Worm (Caenorhabditis elegans) whole organism, L3 larva: ENCODE data around the gene F02E11.2.

ENCODE experiments used
- aly-2 ChIP-seq: fragments of 150-350 bp; optimal IDR thresholded peaks from 2 replicates; lab custom pipeline; 2014; ENCODE audit warnings: missing biosample characterization, missing genetic modification characterization
- ama-1 ChIP-seq: fragments of 150-350 bp; optimal IDR thresholded peaks from 2 replicates; lab custom pipeline; 2018
- egl-27 ChIP-seq: sonication (generic microtip); optimal IDR thresholded peaks from 4 replicates; lab custom pipeline; 2017; ENCODE audit warnings: missing biosample characterization, missing genetic modification reagents, missing genetic modification characterization
- fkh-10 ChIP-seq: sonication (generic microtip); optimal IDR thresholded peaks from 2 replicates; lab custom pipeline; 2017; ENCODE audit warnings: missing biosample characterization, missing genetic modification reagents, missing genetic modification characterization
- hmg-11 ChIP-seq: sonication (generic microtip); optimal IDR thresholded peaks from 2 replicates; lab custom pipeline; 2016; ENCODE audit warnings: missing genetic modification characterization, missing compliant biosample characterization
- jun-1 ChIP-seq: fragments of 150-350 bp; optimal IDR thresholded peaks from 2 replicates; lab custom pipeline; 2014; ENCODE audit warnings: missing biosample characterization, missing genetic modification reagents, missing genetic modification characterization
- lin-39 ChIP-seq: fragments of 150-350 bp; optimal IDR thresholded peaks from 2 replicates; lab custom pipeline; 2018; ENCODE audit warnings: missing biosample characterization, missing genetic modification reagents, missing genetic modification characterization
- nhr-28 ChIP-seq: fragments of 150-350 bp; optimal IDR thresholded peaks from 2 replicates; lab custom pipeline; 2014; ENCODE audit warnings: missing biosample characterization, missing genetic modification characterization
- snpc-4 ChIP-seq: fragments of 150-350 bp; optimal IDR thresholded peaks from 2 replicates; lab custom pipeline; 2014; ENCODE audit warnings: missing biosample characterization, missing genetic modification characterization
- ztf-11 ChIP-seq: fragments of 150-350 bp; optimal IDR thresholded peaks from 2 replicates; lab custom pipeline; 2014; ENCODE audit warnings: missing biosample characterization, missing genetic modification characterization

ce11 chrII:3295193-3295592 lies 32.6 kb downstream of the F02E11.2 start, which contains the start of gene btb-17:
- TF ChIP-seq egl-27 (no peak), aly-2 (tag; lab: Kevin White, UChicago) (no peak), fkh-10 (GFP tag; lab: Kevin White, UChicago) (no peak), hmg-11 (no peak), snpc-4 (tag; lab: Kevin White, UChicago) (no peak), ama-1 (no peak), nhr-28 (tag; lab: Kevin White, UChicago) (no peak), jun-1 (tag; lab: Kevin White, UChicago) (no peak), lin-39 (tag; lab: Kevin White, UChicago) (no peak), ztf-11 (tag; lab: Kevin White, UChicago) (no peak)
